Worm (Caenorhabditis elegans) whole organism, L2 larva: Measurements from ENCODE around the gene F57C2.5.

Experiments
- sem-4 ChIP-seq: fragments of 150-350 bp; optimal IDR thresholded peaks from 2 replicates; lab custom pipeline; 2014; ENCODE audit warnings: missing biosample characterization, missing genetic modification reagents, missing genetic modification characterization
- unc-62 ChIP-seq: fragments of 150-350 bp; optimal IDR thresholded peaks from 2 replicates; lab custom pipeline; 2014; ENCODE audit warnings: missing biosample characterization, missing genetic modification reagents, missing genetic modification characterization

DNA sequence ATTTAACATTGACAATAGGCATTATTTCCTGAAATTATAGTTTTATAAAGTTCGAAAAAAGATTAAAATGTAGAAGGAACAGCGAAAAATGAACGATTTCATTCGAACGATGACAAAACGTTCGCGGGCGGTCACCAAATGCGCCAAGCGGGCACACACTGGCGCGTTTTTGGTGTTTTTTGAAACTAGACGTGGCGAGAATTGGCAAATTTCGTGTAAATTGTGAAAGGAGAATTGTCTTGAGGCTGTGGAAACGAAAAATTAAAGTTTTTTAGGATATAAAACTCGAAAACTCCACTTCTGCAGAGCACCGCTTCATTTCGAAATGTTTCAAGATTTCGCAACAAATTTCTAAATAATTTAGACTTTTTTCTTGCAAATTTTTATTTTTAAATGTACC, 39.4 kb downstream of the F57C2.5 start, which contains the start of gene usp-14:
- no peak for TF ChIP-seq unc-62 (GFP tag; lab: Kevin White, UChicago)
- no peak for TF ChIP-seq sem-4
